Fruit fly (Drosophila melanogaster) whole organism, embryonic: ENCODE data around the gene CG7695.

ENCODE experiments used
- Adf1 ChIP-seq: fragments of 200-800 bp; sonication (Bioruptor generic); IDR thresholded peaks from 2 replicates; pipeline ENCODE4 v1.3.6; 2022; ENCODE audit warnings: missing biosample characterization, missing genetic modification characterization
- Atf-2 ChIP-seq: fragments of 200-800 bp; sonication (Bioruptor generic); optimal IDR thresholded peaks from 2 replicates; lab custom pipeline; 2016; ENCODE audit warnings: missing biosample characterization, missing genetic modification characterization
- CG1024 ChIP-seq: fragments of 200-800 bp; sonication (Bioruptor generic); IDR thresholded peaks from 2 replicates; pipeline ENCODE4 v1.3.6; 2022; ENCODE audit warnings: missing biosample characterization, missing genetic modification characterization
- CG12219 ChIP-seq: fragments of 200-800 bp; sonication (Bioruptor generic); optimal IDR thresholded peaks from 3 replicates; lab custom pipeline; 2018; ENCODE audit warnings: missing biosample characterization, mild to moderate bottlenecking, missing genetic modification characterization
- CG12299 ChIP-seq: fragments of 200-800 bp; sonication (Bioruptor generic); optimal IDR thresholded peaks from 2 replicates; lab custom pipeline; 2018; ENCODE audit warnings: missing biosample characterization, mild to moderate bottlenecking, missing genetic modification characterization
- CG13424 ChIP-seq: fragments of 200-800 bp; sonication (Bioruptor generic); optimal IDR thresholded peaks from 2 replicates; lab custom pipeline; 2019; ENCODE audit warnings: missing biosample characterization, mild to moderate bottlenecking, missing genetic modification characterization, moderate library complexity
- CG15479 ChIP-seq: fragments of 200-800 bp; sonication (Bioruptor generic); optimal IDR thresholded peaks from 3 replicates; lab custom pipeline; 2019; ENCODE audit warnings: missing biosample characterization, mild to moderate bottlenecking, missing genetic modification characterization, moderate library complexity
- CG15696 ChIP-seq: fragments of 200-800 bp; sonication (Bioruptor generic); optimal IDR thresholded peaks from 2 replicates; lab custom pipeline; 2019; ENCODE audit warnings: missing biosample characterization, mild to moderate bottlenecking, missing genetic modification characterization, moderate library complexity
- CG16779 ChIP-seq: fragments of 200-800 bp; sonication (Bioruptor generic); IDR thresholded peaks from 2 replicates; pipeline ENCODE4 v1.3.6; 2022; ENCODE audit warnings: missing biosample characterization, missing genetic modification characterization
- CG16815 ChIP-seq: fragments of 200-800 bp; sonication (Bioruptor generic); optimal IDR thresholded peaks from 3 replicates; lab custom pipeline; 2017; ENCODE audit warnings: missing biosample characterization, mild to moderate bottlenecking, missing genetic modification characterization
- CG17328 ChIP-seq: fragments of 200-800 bp; sonication (Bioruptor generic); IDR thresholded peaks from 2 replicates; pipeline ENCODE4 v1.3.6; 2022; ENCODE audit warnings: missing biosample characterization, missing genetic modification characterization
- CG17359 ChIP-seq: fragments of 200-800 bp; sonication (Bioruptor generic); optimal IDR thresholded peaks from 3 replicates; lab custom pipeline; 2018; ENCODE audit warnings: missing biosample characterization, mild to moderate bottlenecking, missing genetic modification characterization, moderate library complexity
- CG17802 ChIP-seq: fragments of 200-800 bp; sonication (Bioruptor generic); optimal IDR thresholded peaks from 2 replicates; lab custom pipeline; 2018; ENCODE audit warnings: missing biosample characterization, mild to moderate bottlenecking, missing genetic modification characterization, moderate library complexity
- CG1832 ChIP-seq: fragments of 200-800 bp; sonication (Bioruptor generic); optimal IDR thresholded peaks from 2 replicates; lab custom pipeline; 2017; ENCODE audit warnings: missing biosample characterization, mild to moderate bottlenecking, missing genetic modification characterization, inconsistent platforms
- CG2202 ChIP-seq: fragments of 200-800 bp; sonication (Bioruptor generic); optimal IDR thresholded peaks from 2 replicates; lab custom pipeline; 2018; ENCODE audit warnings: missing biosample characterization, mild to moderate bottlenecking, missing genetic modification characterization
- CG2678 ChIP-seq: fragments of 200-800 bp; sonication (Bioruptor generic); optimal IDR thresholded peaks from 3 replicates; lab custom pipeline; 2019; ENCODE audit warnings: missing biosample characterization, mild to moderate bottlenecking, missing genetic modification characterization, moderate library complexity
- CG33557 ChIP-seq: fragments of 200-800 bp; sonication (Bioruptor generic); optimal IDR thresholded peaks from 2 replicates; lab custom pipeline; 2019; ENCODE audit warnings: missing biosample characterization, mild to moderate bottlenecking, missing genetic modification characterization, moderate library complexity
- CG4617 ChIP-seq: fragments of 200-800 bp; sonication (Bioruptor generic); optimal IDR thresholded peaks from 3 replicates; lab custom pipeline; 2016; ENCODE audit warnings: missing biosample characterization, missing genetic modification characterization, borderline replicate concordance
- CG6813 ChIP-seq: fragments of 200-800 bp; sonication (Bioruptor generic); optimal IDR thresholded peaks from 2 replicates; lab custom pipeline; 2017; ENCODE audit warnings: missing biosample characterization, missing genetic modification characterization, mild to moderate bottlenecking, moderate library complexity, missing genetic modification reagents
- CG8281 ChIP-seq: fragments of 200-800 bp; sonication (Bioruptor generic); optimal IDR thresholded peaks from 2 replicates; lab custom pipeline; 2018; ENCODE audit warnings: missing biosample characterization, mild to moderate bottlenecking, missing genetic modification characterization, moderate library complexity
- CG8359 ChIP-seq: fragments of 200-800 bp; sonication (Bioruptor generic); optimal IDR thresholded peaks from 2 replicates; lab custom pipeline; 2017; ENCODE audit warnings: missing biosample characterization, mild to moderate bottlenecking, missing genetic modification characterization, borderline replicate concordance
- D ChIP-seq, 2 experiments: fragments of 200-800 bp in 1 of 2; fragments of >200 bp in 1 of 2; sonication (Bioruptor generic) in 1 of 2; optimal IDR thresholded peaks; 2 replicates in 1 of 2; 3 replicates in 1 of 2; lab custom pipeline; 2017; ENCODE audit warnings: mild to moderate bottlenecking in 1 of 2, missing biosample characterization in 1 of 2, missing genetic modification characterization in 1 of 2, missing genetic modification reagents in 1 of 2
- Dbx ChIP-seq: fragments of 200-800 bp; sonication (Bioruptor generic); IDR thresholded peaks from 3 replicates; pipeline ENCODE4 v1.3.6; 2022; ENCODE audit warnings: missing biosample characterization, missing genetic modification characterization
- Deaf1 ChIP-seq: fragments of 200-800 bp; optimal IDR thresholded peaks from 3 replicates; lab custom pipeline; 2019; ENCODE audit warnings: missing biosample characterization, mild to moderate bottlenecking, missing genetic modification characterization, moderate library complexity
- Ets65A ChIP-seq: fragments of 200-800 bp; sonication (Bioruptor generic); peaks from one replicate; lab custom pipeline; 2016; ENCODE audit warnings: missing biosample characterization, missing genetic modification characterization
- H2.0 ChIP-seq: fragments of 200-800 bp; sonication (Bioruptor generic); IDR thresholded peaks from 2 replicates; pipeline ENCODE4 v1.3.6; 2022; ENCODE audit warnings: missing biosample characterization, missing genetic modification characterization
- HLH4C ChIP-seq: fragments of 200-800 bp; sonication (Bioruptor generic); IDR thresholded peaks from 3 replicates; pipeline ENCODE4 v1.3.6; 2022; ENCODE audit warnings: missing biosample characterization, missing genetic modification characterization; ENCODE audit not compliant: partially characterized antibody
- Hand ChIP-seq: fragments of 200-800 bp; sonication (Bioruptor generic); optimal IDR thresholded peaks from 2 replicates; lab custom pipeline; 2017; ENCODE audit warnings: mild to moderate bottlenecking, missing biosample characterization, missing genetic modification reagents, missing genetic modification characterization
- Mrtf ChIP-seq: fragments of 200-800 bp; sonication (Bioruptor generic); IDR thresholded peaks from 3 replicates; pipeline ENCODE4 v1.3.6; 2022; ENCODE audit warnings: missing biosample characterization, missing genetic modification characterization
- Myb ChIP-seq: fragments of 200-800 bp; sonication (Bioruptor generic); optimal IDR thresholded peaks from 2 replicates; lab custom pipeline; 2016; ENCODE audit warnings: missing biosample characterization, missing genetic modification characterization
- Sin3A ChIP-seq: fragments of >200 bp; optimal IDR thresholded peaks from 2 replicates; lab custom pipeline; 2018
- Six4 ChIP-seq: fragments of 200-800 bp; sonication (Bioruptor generic); optimal IDR thresholded peaks from 2 replicates; lab custom pipeline; 2016; ENCODE audit warnings: missing biosample characterization, missing genetic modification characterization
- Ssrp ChIP-seq: fragments of 200-800 bp; sonication (Bioruptor generic); optimal IDR thresholded peaks from 2 replicates; lab custom pipeline; 2018; ENCODE audit warnings: missing biosample characterization, mild to moderate bottlenecking, missing genetic modification characterization, moderate library complexity
- Xrp1 ChIP-seq: fragments of 200-800 bp; sonication (Bioruptor generic); IDR thresholded peaks from 2 replicates; pipeline ENCODE4 v1.3.6; 2022; ENCODE audit warnings: missing biosample characterization, missing genetic modification characterization
- ac ChIP-seq: fragments of 200-800 bp; sonication (Bioruptor generic); optimal IDR thresholded peaks from 3 replicates; lab custom pipeline; 2017; ENCODE audit warnings: missing biosample characterization, mild to moderate bottlenecking, missing genetic modification characterization
- bcd ChIP-seq: fragments of 200-800 bp; sonication (Bioruptor generic); optimal IDR thresholded peaks from 2 replicates; lab custom pipeline; 2017; ENCODE audit warnings: missing biosample characterization, mild to moderate bottlenecking, missing genetic modification characterization
- dmrt99B ChIP-seq: fragments of 200-800 bp; sonication (Bioruptor generic); optimal IDR thresholded peaks from 2 replicates; lab custom pipeline; 2018; ENCODE audit warnings: missing biosample characterization, mild to moderate bottlenecking, missing genetic modification characterization, moderate library complexity
- gcm2 ChIP-seq: fragments of 200-800 bp; sonication (Bioruptor generic); optimal IDR thresholded peaks from 2 replicates; lab custom pipeline; 2016; ENCODE audit warnings: missing biosample characterization, missing genetic modification characterization
- gt ChIP-seq: fragments of 200-800 bp; sonication (Bioruptor generic); IDR thresholded peaks from 2 replicates; pipeline ENCODE4 v1.3.6; 2022; ENCODE audit warnings: missing biosample characterization, missing genetic modification characterization
- lbe ChIP-seq: fragments of 200-800 bp; sonication (Bioruptor generic); optimal IDR thresholded peaks from 2 replicates; lab custom pipeline; 2016; ENCODE audit warnings: missing biosample characterization, mild to moderate bottlenecking, missing genetic modification characterization
- odd ChIP-seq: fragments of 200-800 bp; sonication (Bioruptor generic); optimal IDR thresholded peaks from 2 replicates; lab custom pipeline; 2017; ENCODE audit warnings: missing biosample characterization, mild to moderate bottlenecking, missing genetic modification characterization
- pros ChIP-seq: fragments of 200-800 bp; sonication (Bioruptor generic); optimal IDR thresholded peaks from 3 replicates; lab custom pipeline; 2019; ENCODE audit warnings: missing biosample characterization, mild to moderate bottlenecking, missing genetic modification characterization, moderate library complexity
- run ChIP-seq: fragments of 200-800 bp; sonication (Bioruptor generic); optimal IDR thresholded peaks from 3 replicates; lab custom pipeline; 2018; ENCODE audit warnings: missing biosample characterization, mild to moderate bottlenecking, missing genetic modification characterization
- shn ChIP-seq: fragments of 200-800 bp; sonication (Bioruptor generic); optimal IDR thresholded peaks from 3 replicates; lab custom pipeline; 2016; ENCODE audit warnings: missing biosample characterization, missing genetic modification characterization
- sqz ChIP-seq: fragments of 200-800 bp; sonication (Bioruptor generic); optimal IDR thresholded peaks from 3 replicates; lab custom pipeline; 2018; ENCODE audit warnings: missing biosample characterization, mild to moderate bottlenecking, missing genetic modification characterization
- toy ChIP-seq: fragments of 200-800 bp; sonication (Bioruptor generic); IDR thresholded peaks from 2 replicates; pipeline ENCODE4 v1.3.6; 2022; ENCODE audit warnings: missing biosample characterization, missing genetic modification characterization
- unc-4 ChIP-seq: fragments of 200-800 bp; sonication (Bioruptor generic); IDR thresholded peaks from 2 replicates; pipeline ENCODE4 v1.3.6; 2022; ENCODE audit warnings: missing biosample characterization, missing genetic modification characterization; ENCODE audit not compliant: partially characterized antibody
- zfh1 ChIP-seq: fragments of 200-800 bp; sonication (Bioruptor generic); IDR thresholded peaks from 3 replicates; pipeline ENCODE4 v1.3.6; 2022; ENCODE audit warnings: missing biosample characterization, missing genetic modification characterization

The CG7695 gene

dm6 chr3R:18658945-18659642 lies 41.8 kb upstream of the CG7695 start, which contains the start of the genes CG31224 and CstF64 (continued):
- TF ChIP-seq D (optimal IDR thresholded peaks at IDR 0.05; lab: Kevin White, UChicago) (no peak), D (GFP tag; optimal IDR thresholded peaks at IDR 0.05; lab: Kevin White, UChicago) (peak; percentile 67), Myb (GFP tag; lab: Kevin White, UChicago) (peak; percentile 73), run (tag; lab: Kevin White, UChicago) (peak; percentile 53), CG2202 (tag; lab: Kevin White, UChicago) (peak; percentile 67), CG13424 (tag; lab: Kevin White, UChicago) (peak; percentile 83), shn (GFP tag; lab: Kevin White, UChicago) (peak; percentile 89), CG2678 (tag; lab: Kevin White, UChicago) (no peak), bcd (peak; percentile 79), CG1024 (GFP tag; lab: Robert Waterston, UW) (peak; percentile 45; the same call in 1 of the 2 replicates), odd (GFP tag; lab: Kevin White, UChicago) (no peak), Six4 (GFP tag; lab: Kevin White, UChicago) (peak; percentile 68), CG6813 (GFP tag; lab: Kevin White, UChicago) (peak; percentile 11), lbe (GFP tag; lab: Kevin White, UChicago) (peak; percentile 57), HLH4C (GFP tag; lab: Robert Waterston, UW) (no peak), CG1832 (peak; percentile 48), CG33557 (GFP tag; lab: Kevin White, UChicago) (peak; percentile 68), Hand (GFP tag; lab: Kevin White, UChicago) (no peak), H2.0 (peak; percentile 75), Sin3A (peak; percentile 76), CG12299 (tag; lab: Kevin White, UChicago) (peak; percentile 54), unc-4 (GFP tag; lab: Robert Waterston, UW) (no peak; the same call in 1 of the 2 replicates), CG15479 (no peak), pros (GFP tag; lab: Kevin White, UChicago) (no peak), ac (GFP tag; lab: Kevin White, UChicago) (no peak), gt (peak; percentile 41; the same call in 1 of the 2 replicates), CG17359 (tag; lab: Kevin White, UChicago) (peak; percentile 83), Deaf1 (no peak), CG12219 (peak; percentile 42), CG4617 (peak; percentile 90), CG16815 (GFP tag; lab: Kevin White, UChicago) (peak; percentile 79), gcm2 (GFP tag; lab: Kevin White, UChicago) (peak; percentile 63), CG15696 (tag; lab: Kevin White, UChicago) (peak; percentile 81), Atf-2 (GFP tag; lab: Kevin White, UChicago) (peak; percentile 84), Ssrp (peak; percentile 80), dmrt99B (tag; lab: Kevin White, UChicago) (no peak), Xrp1 (GFP tag; lab: Robert Waterston, UW) (peak; percentile 84), CG8359 (GFP tag; lab: Kevin White, UChicago) (no peak), CG16779 (GFP tag; lab: Robert Waterston, UW) (no peak), toy (GFP tag; lab: Robert Waterston, UW) (0 out of 2 replicates have a peak, but pooled peaks have one; percentile 25), Ets65A (GFP tag; lab: Kevin White, UChicago) (peak; percentile 99), sqz (GFP tag; lab: Kevin White, UChicago) (no peak), Mrtf (GFP tag; lab: Robert Waterston, UW) (peak; percentile 63; the same call in 2 of the 3 replicates), CG8281 (no peak), Adf1 (GFP tag; lab: Robert Waterston, UW) (no peak), Dbx (GFP tag; lab: Robert Waterston, UW) (peak; percentile 85), zfh1 (peak; percentile 86; the same call in 2 of the 3 replicates), CG17328 (GFP tag; lab: Robert Waterston, UW) (peak; percentile 83), CG17802 (tag; lab: Kevin White, UChicago) (peak; percentile 28)
